Fruit fly (Drosophila melanogaster): Measurements from ENCODE around the gene sky.

- no peak for TF ChIP-seq CG8478 (optimal IDR thresholded peaks at IDR 0.05)
- no peak for TF ChIP-seq CTCF (optimal IDR thresholded peaks at IDR 0.05)
Measured at dm6 chr2L:20965001-20965400, 46.3 kb upstream of the sky start.

All from S2 (cell line).